Worm (Caenorhabditis elegans): Measurements from ENCODE around the gene nhr-6.

Gene nhr-6

DNA sequence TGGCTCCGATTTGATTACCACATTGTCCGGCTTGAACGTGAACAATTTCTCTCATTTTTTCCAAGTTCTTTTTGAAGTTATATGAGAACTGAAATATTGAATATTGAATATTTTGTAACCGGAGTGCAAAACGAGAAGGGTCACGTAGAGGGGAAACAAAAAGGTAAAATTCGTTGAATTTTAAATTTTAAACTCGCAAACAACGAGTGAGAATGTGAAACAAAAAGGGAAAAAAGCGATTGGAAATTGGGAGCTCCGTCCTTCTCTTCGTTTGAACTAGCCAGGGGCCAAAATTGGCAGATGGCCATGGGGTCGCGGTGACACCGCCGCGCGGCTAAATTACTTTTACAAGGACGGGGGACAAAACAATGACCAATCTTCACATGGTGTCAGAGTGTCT is 31.8 kb upstream of the nhr-6 start, which contains the start of gene ben-1:
Gene ben-1 (minus strand): TSS at position 101 of the 400 bp plus-strand sequence.
- no peak for TF ChIP-seq T07F8.4 (tag; optimal IDR thresholded peaks at IDR 0.05)
- no peak for TF ChIP-seq ztf-18 (tag; optimal IDR thresholded peaks at IDR 0.05)
- no peak for TF ChIP-seq xnd-1 (tag; optimal IDR thresholded peaks at IDR 0.05)
- TF ChIP-seq snpc-3.4 (tag; optimal IDR thresholded peaks at IDR 0.05) = no peak
- no peak for TF ChIP-seq efl-1 (GFP tag; optimal IDR thresholded peaks at IDR 0.05)
- TF ChIP-seq nfya-1 (tag; optimal IDR thresholded peaks at IDR 0.05; ENCODE audit: borderline replicate concordance, insufficient read depth) = no peak
- no peak for TF ChIP-seq attf-3 (GFP tag; conservative IDR thresholded peaks at IDR 0.05)
- no peak for TF ChIP-seq rpc-1 (optimal IDR thresholded peaks at IDR 0.05)
- no peak for TF ChIP-seq rpc-1 (tag; optimal IDR thresholded peaks at IDR 0.05)
- TF ChIP-seq hmg-20 (GFP tag; IDR thresholded peaks at IDR 0.05) = no peak
- no peak for TF ChIP-seq die-1 (tag; optimal IDR thresholded peaks at IDR 0.05)
- TF ChIP-seq ztf-6 (GFP tag; IDR thresholded peaks at IDR 0.05) = no peak
- TF ChIP-seq nhr-27 (tag; optimal IDR thresholded peaks at IDR 0.05) = no peak
- no peak for TF ChIP-seq mes-4 (tag; optimal IDR thresholded peaks at IDR 0.05)
- TF ChIP-seq Y67H2A.10 (GFP tag; conservative IDR thresholded peaks at IDR 0.05) = no peak
- no peak for TF ChIP-seq D2030.7 (GFP tag; IDR thresholded peaks at IDR 0.05)
- no peak for TF ChIP-seq ztf-25 (GFP tag; IDR thresholded peaks at IDR 0.05)
- no peak for TF ChIP-seq lag-1 (GFP tag; IDR thresholded peaks at IDR 0.05)
- TF ChIP-seq akir-1 (GFP tag; optimal IDR thresholded peaks at IDR 0.05) = no peak
- TF ChIP-seq hrde-1 (tag; optimal IDR thresholded peaks at IDR 0.05; ENCODE audit: borderline replicate concordance) = no peak

ce11 chrIII:3542105-3542504 is 31.3 kb upstream of the nhr-6 start:
- TF ChIP-seq zfh-2 (GFP tag; conservative IDR thresholded peaks at IDR 0.05) (peak; percentile 86), aptf-2 (GFP tag; conservative IDR thresholded peaks at IDR 0.05) (no peak), cebp-1 (GFP tag; IDR thresholded peaks at IDR 0.05) (0 out of 2 replicates have a peak, but pooled peaks have one; percentile 26), cebp-1 (tag; optimal IDR thresholded peaks at IDR 0.05) (peak; percentile 85)

ce11 chrIII:3543071-3543470 is 30.3 kb upstream of the nhr-6 start:
- TF ChIP-seq cebp-1 (GFP tag; IDR thresholded peaks at IDR 0.05) = no peak
- TF ChIP-seq cebp-1 (tag; optimal IDR thresholded peaks at IDR 0.05) = peak; percentile 44
- no peak for TF ChIP-seq snpc-1.1 (tag; optimal IDR thresholded peaks at IDR 0.05; ENCODE audit: insufficient read depth)

ce11 chrIII:3546323-3546722 is 27.1 kb upstream of the nhr-6 start, which contains the start of gene C54C6.7:
TSS of gene C54C6.7 (minus strand) at chrIII:3546423.
- TF ChIP-seq Y95B8A.8 (GFP tag; IDR thresholded peaks at IDR 0.05) (no peak), akir-1 (GFP tag; optimal IDR thresholded peaks at IDR 0.05) (no peak), Y53F4B.3 (GFP tag; IDR thresholded peaks at IDR 0.05) (no peak), nfyb-1 (GFP tag; IDR thresholded peaks at IDR 0.05) (no peak), B0336.3 (GFP tag; IDR thresholded peaks at IDR 0.05) (no peak), repo-1 (tag; optimal IDR thresholded peaks at IDR 0.05) (no peak), Y56A3A.18 (GFP tag; IDR thresholded peaks at IDR 0.05) (no peak), dpl-1 (GFP tag; optimal IDR thresholded peaks at IDR 0.05) (no peak), hmg-20 (GFP tag; IDR thresholded peaks at IDR 0.05) (no peak), let-607 (tag; optimal IDR thresholded peaks at IDR 0.05) (no peak)

DNA sequence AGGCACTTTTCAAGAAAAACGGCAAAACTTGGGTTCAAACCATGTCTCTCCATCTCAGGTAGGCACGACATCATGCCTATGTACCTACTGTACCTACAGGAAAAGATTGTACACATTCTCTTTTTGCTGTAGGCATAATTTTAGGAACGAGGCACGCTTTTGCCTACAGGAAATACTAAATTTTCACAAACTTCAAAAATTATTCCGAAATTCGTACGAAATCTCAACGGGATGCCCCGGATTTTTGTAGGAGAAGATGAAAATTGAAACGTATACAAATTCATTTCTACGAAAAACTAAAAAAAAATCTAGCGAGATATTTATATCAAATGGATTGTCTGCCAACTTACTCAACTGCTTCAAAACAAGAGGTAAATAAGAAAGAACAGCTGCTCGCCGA is 25.4 kb upstream of the nhr-6 start, which contains the start of gene C54C6.11:
Gene C54C6.11 (plus strand): TSS at position 301 of the 400 bp plus-strand sequence.
- no peak for TF ChIP-seq ztf-22 (GFP tag; optimal IDR thresholded peaks at IDR 0.05)
- TF ChIP-seq K11D2.4 (GFP tag; IDR thresholded peaks at IDR 0.05) = no peak
- no peak for TF ChIP-seq ztf-3 (GFP tag; optimal IDR thresholded peaks at IDR 0.05)
- no peak for TF ChIP-seq F57C9.4 (tag; optimal IDR thresholded peaks at IDR 0.05)
- no peak for TF ChIP-seq B0019.2 (GFP tag; conservative IDR thresholded peaks at IDR 0.05)
- no peak for TF ChIP-seq atf-7 (tag; optimal IDR thresholded peaks at IDR 0.05)
- no peak for TF ChIP-seq F22D6.2 (tag; optimal IDR thresholded peaks at IDR 0.05)
- no peak for TF ChIP-seq tbp1 (GFP tag; optimal IDR thresholded peaks at IDR 0.05)
- no peak for TF ChIP-seq gei-17 (GFP tag; optimal IDR thresholded peaks at IDR 0.05)
- TF ChIP-seq attf-6 (GFP tag; IDR thresholded peaks at IDR 0.05) = no peak
- TF ChIP-seq snpc-1.1 (tag; optimal IDR thresholded peaks at IDR 0.05; ENCODE audit: insufficient read depth) = no peak
- no peak for TF ChIP-seq ztf-26 (tag; optimal IDR thresholded peaks at IDR 0.05)

Data from whole organism, young adult.